Worm (Caenorhabditis elegans) whole organism, mixed stage, embryonic: Measurements from ENCODE around the gene Y61A9LA.1.

ENCODE experiments used
- M03D4.4 ChIP-seq: sonication (generic microtip); optimal IDR thresholded peaks from 2 replicates; lab custom pipeline; 2017; ENCODE audit warnings: mild to moderate bottlenecking, missing genetic modification characterization, missing compliant biosample characterization
- bed-3 ChIP-seq: fragments of 200-800 bp; sonication (Bioruptor generic); optimal IDR thresholded peaks from 3 replicates; lab custom pipeline; 2018; ENCODE audit warnings: mild to moderate bottlenecking, missing genetic modification characterization, moderate library complexity, missing compliant biosample characterization
- blmp-1 ChIP-seq: fragments of 150-350 bp; optimal IDR thresholded peaks from 2 replicates; lab custom pipeline; 2014; ENCODE audit warnings: missing biosample characterization, missing genetic modification characterization
- ceh-39 ChIP-seq: fragments of 150-350 bp; optimal IDR thresholded peaks from 2 replicates; lab custom pipeline; 2014; ENCODE audit warnings: missing biosample characterization, missing genetic modification characterization
- ceh-83 ChIP-seq: fragments of 200-800 bp; sonication (Bioruptor generic); optimal IDR thresholded peaks from 2 replicates; lab custom pipeline; 2018; ENCODE audit warnings: mild to moderate bottlenecking, missing genetic modification characterization, missing compliant biosample characterization
- ces-1 ChIP-seq: fragments of 150-350 bp; optimal IDR thresholded peaks from 2 replicates; lab custom pipeline; 2014; ENCODE audit warnings: missing biosample characterization, missing genetic modification reagents, missing genetic modification characterization
- cnd-1 ChIP-seq: fragments of 200-800 bp; sonication (Bioruptor generic); optimal IDR thresholded peaks from 2 replicates; lab custom pipeline; 2018; ENCODE audit warnings: mild to moderate bottlenecking, missing genetic modification characterization, missing compliant biosample characterization
- drap-1 ChIP-seq: fragments of 200-800 bp; sonication (Bioruptor generic); optimal IDR thresholded peaks from 3 replicates; lab custom pipeline; 2018; ENCODE audit warnings: mild to moderate bottlenecking, missing genetic modification characterization, missing compliant biosample characterization
- elt-1 ChIP-seq: sonication (generic microtip); optimal IDR thresholded peaks from 2 replicates; lab custom pipeline; 2017; ENCODE audit warnings: missing genetic modification characterization, mild to moderate bottlenecking, missing compliant biosample characterization, antibody characterized with exemption, moderate library complexity, borderline replicate concordance; ENCODE audit not compliant: insufficient read depth
- flh-1 ChIP-seq: fragments of 200-800 bp; sonication (Bioruptor generic); optimal IDR thresholded peaks from 2 replicates; lab custom pipeline; 2018; ENCODE audit warnings: mild to moderate bottlenecking, missing genetic modification characterization, moderate library complexity, missing compliant biosample characterization
- ham-2 ChIP-seq: fragments of 200-800 bp; sonication (Bioruptor generic); optimal IDR thresholded peaks from 2 replicates; lab custom pipeline; 2018; ENCODE audit warnings: mild to moderate bottlenecking, missing genetic modification characterization, missing compliant biosample characterization
- hlh-1 ChIP-seq: fragments of 150-350 bp; optimal IDR thresholded peaks from 2 replicates; lab custom pipeline; 2014; ENCODE audit warnings: missing biosample characterization, missing genetic modification reagents, missing genetic modification characterization
- lin-13 ChIP-seq: fragments of 150-350 bp; optimal IDR thresholded peaks from 2 replicates; lab custom pipeline; 2014; ENCODE audit warnings: missing biosample characterization, missing genetic modification characterization
- lin-32 ChIP-seq: fragments of 200-800 bp; sonication (Bioruptor generic); optimal IDR thresholded peaks from 2 replicates; lab custom pipeline; 2018; ENCODE audit warnings: mild to moderate bottlenecking, missing genetic modification characterization, missing compliant biosample characterization
- mep-1 ChIP-seq: fragments of 150-350 bp; optimal IDR thresholded peaks from 2 replicates; lab custom pipeline; 2017; ENCODE audit warnings: missing biosample characterization, missing genetic modification reagents, missing genetic modification characterization, inconsistent platforms
- mls-2 ChIP-seq: sonication (generic microtip); optimal IDR thresholded peaks from 2 replicates; lab custom pipeline; 2016; ENCODE audit warnings: mild to moderate bottlenecking, missing genetic modification characterization, moderate library complexity, missing compliant biosample characterization
- nhr-12 ChIP-seq: fragments of 150-350 bp; optimal IDR thresholded peaks from 2 replicates; lab custom pipeline; 2014; ENCODE audit warnings: missing biosample characterization, missing genetic modification characterization
- nhr-2 ChIP-seq: fragments of 150-350 bp; optimal IDR thresholded peaks from 2 replicates; lab custom pipeline; 2014; ENCODE audit warnings: missing biosample characterization, missing genetic modification characterization
- nhr-237 ChIP-seq: fragments of 150-350 bp; optimal IDR thresholded peaks from 2 replicates; lab custom pipeline; 2014; ENCODE audit warnings: missing biosample characterization, missing genetic modification characterization
- nhr-28 ChIP-seq: fragments of 150-350 bp; optimal IDR thresholded peaks from 2 replicates; lab custom pipeline; 2014; ENCODE audit warnings: missing biosample characterization, missing genetic modification characterization
- pha-4 ChIP-seq: fragments of 150-350 bp; optimal IDR thresholded peaks from 2 replicates; lab custom pipeline; 2018; ENCODE audit warnings: missing biosample characterization, missing genetic modification reagents, missing genetic modification characterization
- sem-2 ChIP-seq: fragments of 200-800 bp; sonication (Bioruptor generic); optimal IDR thresholded peaks from 2 replicates; lab custom pipeline; 2018; ENCODE audit warnings: mild to moderate bottlenecking, missing genetic modification characterization, missing compliant biosample characterization
- sptf-1 ChIP-seq: sonication (generic microtip); optimal IDR thresholded peaks from 2 replicates; lab custom pipeline; 2017; ENCODE audit warnings: mild to moderate bottlenecking, missing genetic modification characterization, moderate library complexity, missing compliant biosample characterization
- tbx-8 ChIP-seq: fragments of 200-800 bp; sonication (Bioruptor generic); optimal IDR thresholded peaks from 2 replicates; lab custom pipeline; 2018; ENCODE audit warnings: mild to moderate bottlenecking, missing genetic modification characterization, moderate library complexity, missing compliant biosample characterization
- unc-120 ChIP-seq: sonication (generic microtip); optimal IDR thresholded peaks from 2 replicates; lab custom pipeline; 2017; ENCODE audit warnings: missing genetic modification characterization, missing compliant biosample characterization; ENCODE audit not compliant: poor library complexity, severe bottlenecking
- unc-39 ChIP-seq: fragments of 150-350 bp; optimal IDR thresholded peaks from 2 replicates; lab custom pipeline; 2014; ENCODE audit warnings: missing biosample characterization, missing genetic modification characterization
- unc-62 ChIP-seq: fragments of 150-350 bp; optimal IDR thresholded peaks from 2 replicates; lab custom pipeline; 2014; ENCODE audit warnings: missing biosample characterization, missing genetic modification reagents, missing genetic modification characterization
- ztf-11 ChIP-seq: fragments of 150-350 bp; optimal IDR thresholded peaks from 2 replicates; lab custom pipeline; 2014; ENCODE audit warnings: missing biosample characterization, missing genetic modification characterization

The Y61A9LA.1 gene

DNA sequence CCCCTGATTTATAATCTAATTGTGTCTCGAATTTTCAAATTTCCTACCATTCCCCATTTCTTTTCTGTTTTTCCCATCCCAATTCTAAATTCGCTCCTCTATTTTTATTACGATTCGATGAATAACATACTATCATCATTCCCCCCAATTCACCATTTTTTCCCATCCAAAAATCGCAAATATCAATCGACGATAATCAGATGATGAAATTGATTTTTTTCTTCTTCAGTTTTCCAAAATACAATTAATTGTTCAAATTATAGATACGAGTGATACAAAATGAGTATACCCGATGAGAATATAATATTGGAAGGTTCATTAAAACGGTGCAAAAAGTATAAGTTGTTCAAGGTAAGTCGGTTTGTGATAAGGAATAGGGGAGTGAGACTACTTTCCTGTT lies 57.6 kb downstream of the Y61A9LA.1 start, which contains the start of gene soc-1:
Gene soc-1 (plus strand): TSS at position 262 of the 400 bp plus-strand sequence.
- no peak for TF ChIP-seq hlh-1 (tag; lab: Kevin White, UChicago)

DNA sequence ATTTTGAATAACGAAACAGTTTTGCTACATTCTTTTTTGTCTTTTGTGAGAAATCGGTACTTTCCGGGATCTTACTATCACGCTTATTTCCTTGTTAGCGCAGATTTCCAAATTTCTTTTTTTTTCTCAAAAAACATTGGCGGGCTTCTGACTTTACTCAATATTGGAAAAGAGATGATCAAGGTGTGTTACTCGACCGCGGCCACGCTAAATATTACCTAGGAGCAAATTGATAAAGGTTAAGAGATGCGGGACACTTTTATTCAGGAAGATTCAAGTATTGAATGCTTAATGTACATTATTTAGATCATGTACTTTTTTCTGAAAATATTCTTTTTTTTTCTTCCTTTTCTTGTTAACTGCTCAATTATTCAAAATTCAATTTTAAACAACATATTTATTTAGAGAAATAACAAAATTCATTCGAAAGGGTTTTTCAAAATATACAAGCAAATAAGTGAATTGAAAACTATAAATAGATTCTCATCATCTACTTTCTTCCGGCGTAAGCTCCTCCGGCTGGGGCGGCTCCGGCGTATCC lies 62.2 kb downstream of the Y61A9LA.1 start:
- no peak for TF ChIP-seq tbx-8 (GFP tag; lab: Kevin White, UChicago)
- TF ChIP-seq nhr-237 (tag; lab: Kevin White, UChicago) = peak; percentile 55

DNA sequence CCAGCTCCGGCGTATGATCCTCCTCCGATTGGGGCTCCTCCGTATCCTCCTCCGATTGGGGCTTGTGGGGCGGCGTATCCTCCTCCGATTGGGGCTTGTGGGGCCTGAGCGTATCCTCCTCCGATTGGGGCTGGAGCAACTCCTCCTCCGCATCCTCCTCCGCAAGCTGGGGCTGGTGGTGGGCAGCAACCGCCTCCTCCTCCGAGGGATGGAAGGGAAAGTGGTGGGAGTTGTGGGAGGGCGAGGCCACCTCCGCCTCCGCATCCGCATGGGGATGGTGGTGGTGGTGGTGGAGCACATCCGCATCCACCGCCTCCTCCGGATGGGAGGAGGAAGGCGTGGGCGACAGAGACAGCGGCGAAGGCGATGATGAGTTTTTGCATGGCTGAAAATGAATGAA lies 62.7 kb downstream of the Y61A9LA.1 start, which contains the start of gene F41F3.3:
Gene F41F3.3 (minus strand): TSS at position 383 of the 400 bp plus-strand sequence.
- TF ChIP-seq mls-2 (peak; percentile 68), blmp-1 (no peak), mep-1 (tag; lab: Kevin White, UChicago) (no peak), pha-4 (tag; lab: Kevin White, UChicago) (no peak), M03D4.4 (tag; lab: Kevin White, UChicago) (peak; percentile 34), nhr-237 (tag; lab: Kevin White, UChicago) (no peak), nhr-28 (tag; lab: Kevin White, UChicago) (no peak), sptf-1 (tag; lab: Kevin White, UChicago) (peak; percentile 64), sem-2 (GFP tag; lab: Kevin White, UChicago) (peak; percentile 14), ces-1 (GFP tag; lab: Kevin White, UChicago) (no peak), drap-1 (GFP tag; lab: Kevin White, UChicago) (peak; percentile 15), ztf-11 (tag; lab: Kevin White, UChicago) (no peak), hlh-1 (tag; lab: Kevin White, UChicago) (no peak), unc-120 (peak; percentile 18), ceh-83 (no peak), ham-2 (GFP tag; lab: Kevin White, UChicago) (no peak), nhr-12 (no peak), lin-32 (peak; percentile 23), cnd-1 (tag; lab: Kevin White, UChicago) (no peak), unc-62 (GFP tag; lab: Kevin White, UChicago) (no peak), nhr-2 (tag; lab: Kevin White, UChicago) (no peak), flh-1 (GFP tag; lab: Kevin White, UChicago) (no peak), unc-39 (tag; lab: Kevin White, UChicago) (no peak), bed-3 (GFP tag; lab: Kevin White, UChicago) (peak; percentile 57), ceh-39 (no peak)
- TF ChIP-seq, all 35 proteins: peak for 8

DNA sequence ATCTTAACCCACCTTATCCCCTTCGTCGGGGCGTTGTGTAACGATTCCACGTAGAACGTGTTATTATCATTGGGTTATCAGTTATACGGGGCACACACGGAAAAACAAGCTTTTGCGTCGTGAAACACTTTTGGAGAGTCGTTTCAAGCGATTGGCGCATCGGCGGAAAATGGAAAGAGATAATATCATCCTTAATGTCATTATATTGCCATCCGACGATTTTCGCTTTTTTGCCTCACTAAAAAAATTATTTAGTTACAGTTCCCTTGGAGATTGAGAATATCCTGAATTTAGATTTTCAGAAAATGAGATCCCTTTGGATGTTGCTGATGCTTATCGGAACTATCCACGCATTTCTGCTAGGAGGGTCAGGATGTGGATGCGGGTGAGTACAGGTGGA lies 63.4 kb downstream of the Y61A9LA.1 start, which contains the start of gene F41F3.8:
Gene F41F3.8 (plus strand): TSS at position 301 of the 400 bp plus-strand sequence.
- TF ChIP-seq tbx-8 (GFP tag; lab: Kevin White, UChicago) = no peak
- TF ChIP-seq lin-13 (tag; lab: Kevin White, UChicago) = no peak
- no peak for TF ChIP-seq nhr-2 (tag; lab: Kevin White, UChicago)
- TF ChIP-seq mep-1 (tag; lab: Kevin White, UChicago) = no peak
- no peak for TF ChIP-seq pha-4 (tag; lab: Kevin White, UChicago)
- no peak for TF ChIP-seq ceh-83
- TF ChIP-seq hlh-1 (tag; lab: Kevin White, UChicago) = no peak
- no peak for TF ChIP-seq mls-2
- TF ChIP-seq nhr-12 = no peak
- no peak for TF ChIP-seq unc-120

DNA sequence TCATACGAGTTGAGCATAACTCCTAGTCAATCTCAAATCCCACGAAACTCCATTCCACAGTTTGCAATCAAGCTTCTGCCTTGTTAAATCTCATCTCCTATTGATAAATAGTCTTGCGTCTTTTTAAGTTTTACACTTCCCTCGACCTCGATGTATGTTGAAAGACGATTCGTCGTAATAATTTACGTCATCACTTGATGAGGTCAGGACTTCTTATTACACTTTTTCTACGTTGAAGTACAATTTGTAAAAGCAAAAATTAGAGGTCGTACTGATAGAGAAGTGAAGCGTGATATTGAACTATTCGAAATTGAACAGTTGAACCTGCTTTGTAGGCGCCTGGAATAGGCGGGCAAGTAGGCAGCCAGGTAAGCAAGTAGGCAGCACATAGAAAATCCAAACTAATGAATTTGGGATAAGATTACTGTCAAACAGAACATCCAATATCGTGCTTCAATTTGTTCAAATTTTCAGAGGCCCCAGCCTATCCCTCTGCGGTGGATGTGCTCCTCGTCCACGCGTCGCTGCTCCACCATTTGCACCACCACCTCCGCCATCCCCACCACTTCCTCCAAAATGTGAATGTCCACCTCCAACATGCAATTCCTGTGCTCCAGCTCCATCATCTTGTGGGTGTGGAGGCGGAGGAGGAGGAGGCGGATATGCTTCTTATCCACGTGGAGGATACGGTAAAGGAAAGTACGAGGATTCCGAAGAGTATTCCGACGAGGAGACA lies 64.7 kb downstream of the Y61A9LA.1 start:
- TF ChIP-seq nhr-28 (tag; lab: Kevin White, UChicago) = no peak

DNA sequence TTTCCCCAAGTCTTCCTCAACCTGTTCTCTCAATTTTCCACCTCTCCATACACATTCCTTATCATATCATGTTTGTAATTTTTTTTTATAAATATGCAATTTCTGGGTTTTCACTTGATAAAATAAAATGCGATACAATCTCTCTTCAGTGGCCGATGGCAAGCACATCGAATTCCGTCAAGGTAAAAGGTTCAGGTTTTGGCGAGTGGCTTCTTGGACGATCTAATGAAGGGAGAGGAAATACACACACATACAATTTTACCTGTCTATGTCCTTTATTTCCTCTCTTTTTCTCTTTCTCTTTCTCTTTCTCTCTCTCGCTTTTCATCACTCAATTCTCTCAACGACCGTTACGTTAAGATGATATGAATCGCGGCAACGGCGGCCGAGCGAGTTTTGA lies 66.4 kb downstream of the Y61A9LA.1 start:
- peak; percentile 53 for TF ChIP-seq elt-1 (tag; lab: Kevin White, UChicago)
- no peak for TF ChIP-seq nhr-2 (tag; lab: Kevin White, UChicago)
- peak; percentile 20 for TF ChIP-seq ham-2 (GFP tag; lab: Kevin White, UChicago)
- TF ChIP-seq, all 35 proteins: peak for 2
